Worm (Caenorhabditis elegans) whole organism, L2 larva: ENCODE measurements around the gene T23F6.2.

Experiments
- ZK546.5 ChIP-seq: sonication (generic microtip); optimal IDR thresholded peaks from 2 replicates; lab custom pipeline; 2017; ENCODE audit warnings: missing biosample characterization, missing genetic modification characterization
- egl-27 ChIP-seq: sonication (generic microtip); optimal IDR thresholded peaks from 3 replicates; lab custom pipeline; 2017; ENCODE audit warnings: missing biosample characterization, missing genetic modification reagents, missing genetic modification characterization
- elt-3 ChIP-seq: sonication (generic microtip); optimal IDR thresholded peaks from 2 replicates; lab custom pipeline; 2017; ENCODE audit warnings: missing biosample characterization, missing genetic modification characterization
- gmeb-1 ChIP-seq: fragments of 150-350 bp; optimal IDR thresholded peaks from 2 replicates; lab custom pipeline; 2014; ENCODE audit warnings: missing biosample characterization, missing genetic modification characterization
- nhr-12 ChIP-seq: fragments of 150-350 bp; optimal IDR thresholded peaks from 2 replicates; lab custom pipeline; 2014; ENCODE audit warnings: missing biosample characterization, missing genetic modification characterization
- skn-1 ChIP-seq: sonication (generic microtip); optimal IDR thresholded peaks from 2 replicates; lab custom pipeline; 2017; ENCODE audit warnings: missing biosample characterization, missing genetic modification characterization
- unc-62 ChIP-seq: fragments of 150-350 bp; optimal IDR thresholded peaks from 2 replicates; lab custom pipeline; 2014; ENCODE audit warnings: missing biosample characterization, missing genetic modification reagents, missing genetic modification characterization
- zag-1 ChIP-seq: fragments of 150-350 bp; optimal IDR thresholded peaks from 2 replicates; lab custom pipeline; 2014; ENCODE audit warnings: missing biosample characterization, missing genetic modification characterization
- ztf-11 ChIP-seq: sonication (generic microtip); optimal IDR thresholded peaks from 2 replicates; lab custom pipeline; 2017; ENCODE audit warnings: missing biosample characterization, missing genetic modification characterization

ce11 chrIV:12757470-12757869, 36.3 kb downstream of the T23F6.2 start, which contains the start of gene flp-9:
- TF ChIP-seq elt-3 (tag; lab: Kevin White, UChicago) (no peak), skn-1 (tag; lab: Kevin White, UChicago) (no peak), egl-27 (tag; lab: Kevin White, UChicago) (no peak), zag-1 (tag; lab: Kevin White, UChicago) (no peak), nhr-12 (no peak), ztf-11 (no peak), ZK546.5 (tag; lab: Kevin White, UChicago) (no peak), gmeb-1 (no peak), unc-62 (GFP tag; lab: Kevin White, UChicago) (no peak)
